Worm (Caenorhabditis elegans) whole organism, L1 larva: ENCODE results near the gene lin-26.

Source experiments
- C04F5.9 ChIP-seq: sonication (generic microtip); optimal IDR thresholded peaks from 2 replicates; lab custom pipeline; 2016; ENCODE audit warnings: missing genetic modification characterization, missing compliant biosample characterization
- C16A3.4 ChIP-seq: fragments of 150-350 bp; optimal IDR thresholded peaks from 2 replicates; lab custom pipeline; 2014; ENCODE audit warnings: missing biosample characterization, missing genetic modification characterization
- C34B4.2 ChIP-seq: sonication (generic microtip); optimal IDR thresholded peaks from 2 replicates; lab custom pipeline; 2017; ENCODE audit warnings: mild to moderate bottlenecking, missing genetic modification characterization, missing compliant biosample characterization
- aly-2 ChIP-seq: fragments of 150-350 bp; optimal IDR thresholded peaks from 2 replicates; lab custom pipeline; 2014; ENCODE audit warnings: missing biosample characterization, missing genetic modification characterization
- ama-1 ChIP-seq: fragments of 150-350 bp; optimal IDR thresholded peaks from 2 replicates; lab custom pipeline; 2014
- blmp-1 ChIP-seq: fragments of 150-350 bp; optimal IDR thresholded peaks from 2 replicates; lab custom pipeline; 2014; ENCODE audit warnings: missing biosample characterization, missing genetic modification characterization
- ceh-63 ChIP-seq: fragments of 200-800 bp; sonication (Bioruptor generic); optimal IDR thresholded peaks from 2 replicates; lab custom pipeline; 2018; ENCODE audit warnings: mild to moderate bottlenecking, missing genetic modification characterization, missing compliant biosample characterization
- ceh-90 ChIP-seq: sonication (generic microtip); optimal IDR thresholded peaks from 2 replicates; lab custom pipeline; 2016; ENCODE audit warnings: missing genetic modification characterization, missing compliant biosample characterization
- ces-1 ChIP-seq: fragments of 150-350 bp; optimal IDR thresholded peaks from 2 replicates; lab custom pipeline; 2014; ENCODE audit warnings: missing biosample characterization, missing genetic modification reagents, missing genetic modification characterization
- dpl-1 ChIP-seq, 3 experiments: fragments of 150-350 bp in 2 of 3; sonication (generic microtip) in 1 of 3; optimal IDR thresholded peaks; 2 replicates each; lab custom pipeline; 2014 to 2017; ENCODE audit warnings: missing biosample characterization in 3 of 3, missing genetic modification characterization in 3 of 3, missing genetic modification reagents in 3 of 3
- dsc-1 ChIP-seq: sonication (generic microtip); optimal IDR thresholded peaks from 2 replicates; lab custom pipeline; 2016; ENCODE audit warnings: mild to moderate bottlenecking, missing genetic modification characterization, missing compliant biosample characterization
- efl-3 ChIP-seq: fragments of 200-800 bp; sonication (Bioruptor generic); optimal IDR thresholded peaks from 2 replicates; lab custom pipeline; 2018; ENCODE audit warnings: mild to moderate bottlenecking, missing genetic modification characterization, missing compliant biosample characterization
- egl-13 ChIP-seq: sonication (generic microtip); optimal IDR thresholded peaks from 2 replicates; lab custom pipeline; 2016; ENCODE audit warnings: missing genotype, missing genetic modification reagents, missing genetic modification characterization, missing compliant biosample characterization
- elt-2 ChIP-seq: sonication (generic microtip); optimal IDR thresholded peaks from 2 replicates; lab custom pipeline; 2016; ENCODE audit warnings: missing genetic modification characterization, mild to moderate bottlenecking, inconsistent platforms, missing compliant biosample characterization, missing genetic modification reagents
- elt-3 ChIP-seq, 6 experiments: fragments of 150-350 bp in 1 of 6; sonication (generic microtip); optimal IDR thresholded peaks; 2 replicates each; lab custom pipeline; 2017 to 2018; ENCODE audit warnings: missing biosample characterization in 6 of 6, missing genetic modification characterization in 6 of 6, inconsistent platforms in 1 of 6
- fkh-8 ChIP-seq: sonication (generic microtip); optimal IDR thresholded peaks from 2 replicates; lab custom pipeline; 2016; ENCODE audit warnings: mild to moderate bottlenecking, missing genetic modification characterization, missing compliant biosample characterization
- grh-1 ChIP-seq: fragments of 200-800 bp; sonication (Bioruptor generic); IDR thresholded peaks from 2 replicates; pipeline ENCODE4 v1.3.6; 2022; ENCODE audit warnings: missing genetic modification reagents, missing genetic modification characterization, missing compliant biosample characterization
- hlh-17 ChIP-seq: fragments of 200-800 bp; sonication (Bioruptor generic); optimal IDR thresholded peaks from 2 replicates; lab custom pipeline; 2018; ENCODE audit warnings: missing genetic modification characterization, mild to moderate bottlenecking, missing compliant biosample characterization, moderate library complexity, borderline replicate concordance
- irx-1 ChIP-seq: sonication (generic microtip); optimal IDR thresholded peaks from 2 replicates; lab custom pipeline; 2016; ENCODE audit warnings: missing genetic modification characterization, missing compliant biosample characterization
- isw-1 ChIP-seq: fragments of 200-800 bp; sonication (Bioruptor generic); IDR thresholded peaks from 2 replicates; pipeline ENCODE4 v1.3.6; 2022; ENCODE audit warnings: missing genetic modification characterization, missing compliant biosample characterization
- jun-1 ChIP-seq: fragments of 150-350 bp; optimal IDR thresholded peaks from 2 replicates; lab custom pipeline; 2014; ENCODE audit warnings: missing biosample characterization, missing genetic modification reagents, missing genetic modification characterization
- lin-13 ChIP-seq: fragments of 150-350 bp; optimal IDR thresholded peaks from 2 replicates; lab custom pipeline; 2014; ENCODE audit warnings: missing biosample characterization, missing genetic modification reagents, missing genetic modification characterization
- lin-14 ChIP-seq: fragments of 200-800 bp; sonication (Bioruptor generic); optimal IDR thresholded peaks from 2 replicates; lab custom pipeline; 2018; ENCODE audit warnings: mild to moderate bottlenecking, missing genetic modification characterization, moderate library complexity, missing compliant biosample characterization
- lir-3 ChIP-seq: sonication (generic microtip); optimal IDR thresholded peaks from 2 replicates; lab custom pipeline; 2016; ENCODE audit warnings: mild to moderate bottlenecking, missing genetic modification characterization, moderate library complexity, missing compliant biosample characterization; ENCODE audit not compliant: poor library complexity
- lsy-2 ChIP-seq, 2 experiments: fragments of 150-350 bp; optimal IDR thresholded peaks; 2 replicates each; lab custom pipeline; 2014; ENCODE audit warnings: missing biosample characterization in 2 of 2, missing genetic modification characterization in 2 of 2
- mab-9 ChIP-seq: fragments of 200-800 bp; sonication (Bioruptor generic); IDR thresholded peaks from 2 replicates; pipeline ENCODE4 v1.3.6; 2022; ENCODE audit warnings: missing genetic modification reagents, missing genetic modification characterization, missing compliant biosample characterization
- mdl-1 ChIP-seq, 2 experiments: fragments of 150-350 bp; optimal IDR thresholded peaks; 2 replicates each; lab custom pipeline; 2014 to 2017; ENCODE audit warnings: missing biosample characterization in 2 of 2, missing genetic modification characterization in 2 of 2, inconsistent platforms in 1 of 2
- mef-2 ChIP-seq: fragments of 150-350 bp; optimal IDR thresholded peaks from 2 replicates; lab custom pipeline; 2014; ENCODE audit warnings: missing biosample characterization, missing genetic modification characterization
- mep-1 ChIP-seq: fragments of 150-350 bp; optimal IDR thresholded peaks from 2 replicates; lab custom pipeline; 2014; ENCODE audit warnings: missing biosample characterization, missing genetic modification characterization
- nhr-11 ChIP-seq: fragments of 150-350 bp; optimal IDR thresholded peaks from 2 replicates; lab custom pipeline; 2014; ENCODE audit warnings: missing biosample characterization, missing genetic modification characterization
- nhr-237 ChIP-seq: fragments of 150-350 bp; optimal IDR thresholded peaks from 2 replicates; lab custom pipeline; 2014; ENCODE audit warnings: missing biosample characterization, missing genetic modification characterization
- nhr-71 ChIP-seq: sonication (generic microtip); optimal IDR thresholded peaks from 2 replicates; lab custom pipeline; 2016; ENCODE audit warnings: mild to moderate bottlenecking, missing genetic modification characterization, moderate library complexity, missing compliant biosample characterization
- nhr-77 ChIP-seq: fragments of 150-350 bp; optimal IDR thresholded peaks from 2 replicates; lab custom pipeline; 2014; ENCODE audit warnings: missing biosample characterization, missing genetic modification characterization
- nhr-85 ChIP-seq: sonication (generic microtip); peaks from one replicate; lab custom pipeline; 2016; ENCODE audit warnings: missing genetic modification characterization, inconsistent platforms, missing compliant biosample characterization
- nhr-90 ChIP-seq: sonication (generic microtip); optimal IDR thresholded peaks from 2 replicates; lab custom pipeline; 2016; ENCODE audit warnings: mild to moderate bottlenecking, missing genetic modification characterization, missing compliant biosample characterization; ENCODE audit not compliant: poor library complexity
- pag-3 ChIP-seq: sonication (generic microtip); optimal IDR thresholded peaks from 2 replicates; lab custom pipeline; 2017; ENCODE audit warnings: missing genetic modification characterization, mild to moderate bottlenecking, missing compliant biosample characterization, antibody characterized with exemption, borderline replicate concordance; ENCODE audit not compliant: insufficient read depth
- pax-3 ChIP-seq: fragments of 200-800 bp; sonication (Bioruptor generic); optimal IDR thresholded peaks from 2 replicates; lab custom pipeline; 2018; ENCODE audit warnings: mild to moderate bottlenecking, missing genetic modification characterization, moderate library complexity, missing compliant biosample characterization
- skn-1 ChIP-seq: fragments of 150-350 bp; optimal IDR thresholded peaks from 2 replicates; lab custom pipeline; 2014; ENCODE audit warnings: missing biosample characterization, missing genetic modification characterization
- snpc-4 ChIP-seq: fragments of 150-350 bp; optimal IDR thresholded peaks from 2 replicates; lab custom pipeline; 2014; ENCODE audit warnings: missing biosample characterization, missing genetic modification characterization
- snu-23 ChIP-seq: sonication (generic microtip); optimal IDR thresholded peaks from 2 replicates; lab custom pipeline; 2016; ENCODE audit warnings: missing genetic modification characterization, missing compliant biosample characterization
- sox-4 ChIP-seq: sonication (generic microtip); optimal IDR thresholded peaks from 2 replicates; lab custom pipeline; 2016; ENCODE audit warnings: missing genetic modification characterization, missing compliant biosample characterization
- tbx-2 ChIP-seq: sonication (generic microtip); optimal IDR thresholded peaks from 2 replicates; lab custom pipeline; 2016; ENCODE audit warnings: missing genetic modification characterization, missing compliant biosample characterization
- tlp-1 ChIP-seq: fragments of 150-350 bp; optimal IDR thresholded peaks from 2 replicates; lab custom pipeline; 2014; ENCODE audit warnings: missing biosample characterization, missing genetic modification characterization
- unc-30 ChIP-seq: sonication (generic microtip); optimal IDR thresholded peaks from 2 replicates; lab custom pipeline; 2017; ENCODE audit warnings: missing biosample characterization, missing genetic modification characterization
- unc-62 ChIP-seq: fragments of 150-350 bp; optimal IDR thresholded peaks from 2 replicates; lab custom pipeline; 2014; ENCODE audit warnings: missing biosample characterization, missing genetic modification reagents, missing genetic modification characterization
- unc-98 ChIP-seq: fragments of 200-800 bp; sonication (Bioruptor generic); IDR thresholded peaks from 2 replicates; pipeline ENCODE4 v1.3.6; 2022; ENCODE audit warnings: missing genetic modification characterization, missing compliant biosample characterization
- xbp-1 ChIP-seq: sonication (generic microtip); optimal IDR thresholded peaks from 2 replicates; lab custom pipeline; 2016; ENCODE audit warnings: missing genetic modification characterization, missing compliant biosample characterization
- zag-1 ChIP-seq: fragments of 150-350 bp; optimal IDR thresholded peaks from 2 replicates; lab custom pipeline; 2014; ENCODE audit warnings: missing biosample characterization, missing genetic modification characterization
- zip-4 ChIP-seq: fragments of 200-800 bp; sonication (Bioruptor generic); optimal IDR thresholded peaks from 2 replicates; lab custom pipeline; 2018; ENCODE audit warnings: mild to moderate bottlenecking, missing genetic modification characterization, moderate library complexity, missing compliant biosample characterization
- ztf-4 ChIP-seq: fragments of 150-350 bp; optimal IDR thresholded peaks from 2 replicates; lab custom pipeline; 2014; ENCODE audit warnings: missing biosample characterization, missing genetic modification characterization

lin-26 gene

DNA sequence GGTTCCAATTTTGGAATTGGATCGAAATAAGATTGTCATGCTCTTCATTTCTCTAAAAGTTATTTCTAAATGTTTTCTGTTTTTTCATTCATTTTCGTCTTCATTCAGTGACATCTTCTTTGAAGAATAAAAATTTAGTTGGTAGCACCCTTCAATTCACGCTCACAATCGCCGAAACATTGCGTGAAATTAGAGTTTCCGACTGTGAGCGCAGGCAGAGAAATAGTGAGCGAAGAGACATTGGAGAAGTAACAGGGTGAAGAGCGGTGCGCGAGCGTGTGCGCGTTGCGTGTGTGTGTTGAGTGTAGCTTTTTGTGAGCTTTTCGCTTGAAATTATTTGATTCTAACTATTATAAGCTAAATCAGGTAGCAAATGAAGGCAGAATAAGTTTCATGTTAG, 12.6 kb upstream of the lin-26 start (continued):
- TF ChIP-seq dsc-1 (tag; lab: Kevin White, UChicago): peak; percentile 0
- TF ChIP-seq isw-1: no peak
- peak; percentile 28 for TF ChIP-seq C16A3.4 (tag; lab: Kevin White, UChicago)
- TF ChIP-seq elt-2: no peak
- TF ChIP-seq ztf-4 (tag; lab: Kevin White, UChicago): no peak
- TF ChIP-seq mab-9 (GFP tag; lab: Robert Waterston, UW): no peak
- TF ChIP-seq elt-3 (tag; optimal IDR thresholded peaks at IDR 0.05; lab: Kevin White, UChicago): no peak
- peak; percentile 12 for TF ChIP-seq blmp-1 (tag; lab: Kevin White, UChicago)
- no peak for TF ChIP-seq lin-13
- TF ChIP-seq skn-1 (tag; lab: Kevin White, UChicago): peak; percentile 42
- TF ChIP-seq sox-4 (tag; lab: Kevin White, UChicago): no peak
- TF ChIP-seq aly-2 (tag; lab: Kevin White, UChicago): no peak
- TF ChIP-seq ceh-90 (tag; lab: Kevin White, UChicago): no peak
- TF ChIP-seq grh-1: no peak
- TF ChIP-seq xbp-1 (tag; lab: Kevin White, UChicago): no peak
- no peak for TF ChIP-seq nhr-77 (tag; lab: Kevin White, UChicago)
- TF ChIP-seq lsy-2 (tag; optimal IDR thresholded peaks at IDR 0.05; lab: Kevin White, UChicago): peak in 1 of 2 experiments; percentile 65
- TF ChIP-seq jun-1: no peak
- peak; percentile 2 for TF ChIP-seq tbx-2 (tag; lab: Kevin White, UChicago)
- no peak for TF ChIP-seq egl-13 (tag; lab: Kevin White, UChicago)
- no peak for TF ChIP-seq fkh-8 (tag; lab: Kevin White, UChicago)
- TF ChIP-seq unc-98: no peak
- TF ChIP-seq zip-4 (GFP tag; lab: Kevin White, UChicago): no peak
- TF ChIP-seq mef-2 (tag; lab: Kevin White, UChicago): no peak
- TF ChIP-seq nhr-71 (tag; lab: Kevin White, UChicago): peak; percentile 44
- TF ChIP-seq nhr-237 (tag; lab: Kevin White, UChicago): no peak
- no peak for TF ChIP-seq pag-3 (tag; lab: Kevin White, UChicago)
- peak; percentile 49 for TF ChIP-seq lin-14 (GFP tag; lab: Kevin White, UChicago)
- TF ChIP-seq nhr-11 (tag; lab: Kevin White, UChicago): no peak
- no peak for TF ChIP-seq mdl-1 (tag; optimal IDR thresholded peaks at IDR 0.05; lab: Kevin White, UChicago)
- TF ChIP-seq hlh-17 (GFP tag; lab: Kevin White, UChicago): no peak
- TF ChIP-seq tlp-1 (tag; lab: Kevin White, UChicago): no peak
- no peak for TF ChIP-seq nhr-85 (tag; lab: Kevin White, UChicago)
- TF ChIP-seq unc-30 (tag; lab: Kevin White, UChicago): no peak
- no peak for TF ChIP-seq zag-1 (tag; lab: Kevin White, UChicago)
- TF ChIP-seq C34B4.2 (tag; lab: Kevin White, UChicago): no peak
- no peak for TF ChIP-seq pax-3 (tag; lab: Kevin White, UChicago)
- TF ChIP-seq ceh-63 (GFP tag; lab: Kevin White, UChicago): no peak
- peak; percentile 62 for TF ChIP-seq mep-1 (tag; lab: Kevin White, UChicago)
- TF ChIP-seq ces-1 (GFP tag; lab: Kevin White, UChicago): no peak
- no peak for TF ChIP-seq unc-62 (GFP tag; lab: Kevin White, UChicago)
- TF ChIP-seq snpc-4 (tag; lab: Kevin White, UChicago): no peak
- TF ChIP-seq nhr-90 (tag; lab: Kevin White, UChicago): no peak
- TF ChIP-seq C04F5.9 (tag; lab: Kevin White, UChicago): no peak
- TF ChIP-seq irx-1 (tag; lab: Kevin White, UChicago): no peak
- TF ChIP-seq snu-23 (GFP tag; lab: Kevin White, UChicago): peak; percentile 56
- no peak for TF ChIP-seq ama-1 (lab: Kevin White, UChicago)
- TF ChIP-seq efl-3 (GFP tag; lab: Kevin White, UChicago): no peak
- TF ChIP-seq lir-3 (tag; lab: Kevin White, UChicago): no peak
- peak; percentile 12 to 42 (median 23) for TF ChIP-seq dpl-1 (GFP tag; optimal IDR thresholded peaks at IDR 0.05; lab: Kevin White, UChicago)
